Worm (Caenorhabditis elegans) whole organism, L1 larva: ENCODE measurements around the gene sro-1.

ENCODE experiments used
- aha-1 ChIP-seq: fragments of 150-350 bp; optimal IDR thresholded peaks from 2 replicates; lab custom pipeline; 2014; ENCODE audit warnings: missing biosample characterization, missing genetic modification characterization
- ceh-63 ChIP-seq: fragments of 200-800 bp; sonication (Bioruptor generic); optimal IDR thresholded peaks from 2 replicates; lab custom pipeline; 2018; ENCODE audit warnings: mild to moderate bottlenecking, missing genetic modification characterization, missing compliant biosample characterization
- ceh-82 ChIP-seq, 3 experiments: fragments of 150-350 bp in 1 of 3; sonication (generic microtip) in 2 of 3; optimal IDR thresholded peaks; 2 replicates each; lab custom pipeline; 2014 to 2017; ENCODE audit warnings: missing biosample characterization in 3 of 3, missing genetic modification characterization in 3 of 3
- efl-1 ChIP-seq, 4 experiments: fragments of 150-350 bp; optimal IDR thresholded peaks in 3 of 4; peaks in 1 of 4; 1 replicate in 1 of 4; 2 replicates in 3 of 4; lab custom pipeline; 2014; ENCODE audit warnings: missing biosample characterization in 2 of 4, missing genetic modification characterization in 2 of 4, missing genetic modification reagents in 2 of 4
- hlh-4 ChIP-seq: sonication (generic microtip); optimal IDR thresholded peaks from 2 replicates; lab custom pipeline; 2016; ENCODE audit warnings: mild to moderate bottlenecking, missing genetic modification characterization, missing compliant biosample characterization
- lin-13 ChIP-seq: fragments of 150-350 bp; optimal IDR thresholded peaks from 2 replicates; lab custom pipeline; 2014; ENCODE audit warnings: missing biosample characterization, missing genetic modification reagents, missing genetic modification characterization
- mdl-1 ChIP-seq, 2 experiments: fragments of 150-350 bp; optimal IDR thresholded peaks; 2 replicates each; lab custom pipeline; 2014 to 2017; ENCODE audit warnings: missing biosample characterization in 2 of 2, missing genetic modification characterization in 2 of 2, inconsistent platforms in 1 of 2
- mep-1 ChIP-seq: fragments of 150-350 bp; optimal IDR thresholded peaks from 2 replicates; lab custom pipeline; 2014; ENCODE audit warnings: missing biosample characterization, missing genetic modification characterization
- nhr-12 ChIP-seq: sonication (generic microtip); optimal IDR thresholded peaks from 2 replicates; lab custom pipeline; 2017; ENCODE audit warnings: missing biosample characterization, missing genetic modification characterization
- nhr-71 ChIP-seq: sonication (generic microtip); optimal IDR thresholded peaks from 2 replicates; lab custom pipeline; 2016; ENCODE audit warnings: mild to moderate bottlenecking, missing genetic modification characterization, moderate library complexity, missing compliant biosample characterization
- nhr-76 ChIP-seq: sonication (generic microtip); optimal IDR thresholded peaks from 2 replicates; lab custom pipeline; 2017; ENCODE audit warnings: missing biosample characterization, missing genetic modification characterization
- nhr-84 ChIP-seq: sonication (generic microtip); optimal IDR thresholded peaks from 2 replicates; lab custom pipeline; 2017; ENCODE audit warnings: missing biosample characterization, missing genetic modification characterization
- nhr-90 ChIP-seq: sonication (generic microtip); optimal IDR thresholded peaks from 2 replicates; lab custom pipeline; 2016; ENCODE audit warnings: mild to moderate bottlenecking, missing genetic modification characterization, missing compliant biosample characterization; ENCODE audit not compliant: poor library complexity
- tbx-2 ChIP-seq: sonication (generic microtip); optimal IDR thresholded peaks from 2 replicates; lab custom pipeline; 2016; ENCODE audit warnings: missing genetic modification characterization, missing compliant biosample characterization

DNA sequence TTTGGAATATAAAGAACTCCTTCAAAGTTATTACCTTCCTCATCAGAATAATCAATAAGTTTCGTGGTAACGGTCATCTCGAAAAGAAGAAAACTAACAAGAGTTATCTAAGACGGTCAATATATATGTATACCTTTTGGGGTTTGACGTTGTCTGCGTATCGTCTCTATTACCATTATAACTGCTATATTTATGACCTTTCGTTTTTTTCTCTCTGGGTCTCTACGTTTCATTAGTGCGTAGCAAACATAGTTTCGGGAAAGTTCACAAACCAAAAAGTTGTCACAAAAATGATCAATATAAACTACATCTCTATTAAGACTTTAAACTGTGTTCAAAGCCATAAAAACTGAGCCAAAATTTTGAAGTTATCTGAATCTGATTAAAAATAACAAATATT lies 8.2 kb downstream of the sro-1 start, which contains the start of gene D1022.4:
- TF ChIP-seq nhr-71 (tag; lab: Kevin White, UChicago) (no peak), lin-13 (GFP tag; lab: Kevin White, UChicago) (no peak), nhr-84 (tag; lab: Kevin White, UChicago) (no peak), hlh-4 (tag; lab: Kevin White, UChicago) (no peak), aha-1 (tag; lab: Kevin White, UChicago) (no peak), tbx-2 (no peak), mep-1 (tag; lab: Kevin White, UChicago) (no peak), ceh-82 (tag; optimal IDR thresholded peaks at IDR 0.05; lab: Kevin White, UChicago) (no peak), mdl-1 (tag; optimal IDR thresholded peaks at IDR 0.05; lab: Kevin White, UChicago) (no peak), ceh-63 (GFP tag; lab: Kevin White, UChicago) (no peak), efl-1 (optimal IDR thresholded peaks at IDR 0.05; lab: Kevin White, UChicago) (no peak), efl-1 (GFP tag; optimal IDR thresholded peaks at IDR 0.05 in 1 of 2; lab: Kevin White, UChicago) (peak in 1 of 2 experiments; percentile 3), nhr-76 (no peak), nhr-12 (tag; lab: Kevin White, UChicago) (no peak), nhr-90 (no peak)
